Fruit fly (Drosophila melanogaster) Kc167 (cell line): ENCODE measurements around the gene ath.

Source experiments
- Myc ChIP-seq: fragments of >200 bp; optimal IDR thresholded peaks from 2 replicates; lab custom pipeline; 2017; ENCODE audit warnings: missing external identifiers
- Sin3A ChIP-seq: fragments of >200 bp; optimal IDR thresholded peaks from 2 replicates; lab custom pipeline; 2018; ENCODE audit warnings: missing external identifiers
- h ChIP-seq: fragments of >200 bp; optimal IDR thresholded peaks from 3 replicates; lab custom pipeline; 2018; ENCODE audit warnings: missing external identifiers
- psq ChIP-seq: fragments of >200 bp; optimal IDR thresholded peaks from 2 replicates; lab custom pipeline; 2017; ENCODE audit warnings: missing external identifiers

dm6 chr2L:10198911-10199310, 12.0 kb upstream of the ath start, which contains the start of gene Sur:
- TF ChIP-seq h (lab: Kevin White, UChicago): no peak
- no peak for TF ChIP-seq Sin3A (lab: Kevin White, UChicago)
- no peak for TF ChIP-seq Myc (lab: Kevin White, UChicago)
- no peak for TF ChIP-seq psq (lab: Kevin White, UChicago)
